Fruit fly (Drosophila melanogaster): ENCODE results near the gene CG10650.

CG10650 gene

DNA sequence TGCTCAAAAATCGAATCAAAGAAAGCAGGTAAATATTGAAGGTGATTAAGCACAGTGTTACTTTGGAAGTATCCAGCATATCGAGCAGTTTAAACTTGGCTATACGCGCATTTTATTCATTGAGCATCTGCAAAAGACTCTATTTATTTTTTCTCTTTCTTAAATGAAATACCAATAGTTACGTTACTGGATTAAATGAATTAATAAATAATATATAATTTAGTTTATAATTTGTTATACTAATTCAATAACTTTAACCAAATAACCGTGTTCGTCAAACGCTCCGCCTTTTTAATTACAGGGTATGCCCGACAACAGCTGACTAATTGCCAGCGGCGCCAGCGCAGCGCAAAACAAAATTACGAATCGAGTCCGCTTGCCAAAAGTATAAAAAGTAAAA, 28.9 kb downstream of the CG10650 start:
- peak; percentile 39 for TF ChIP-seq CG10209 (GFP tag; optimal IDR thresholded peaks at IDR 0.05)
- peak; percentile 65; the same call in 1 of the 2 replicates for TF ChIP-seq wdn (GFP tag; IDR thresholded peaks at IDR 0.05)
- 0 out of 2 replicates have a peak, but pooled peaks have one; percentile 31 for TF ChIP-seq CG6272 (GFP tag; IDR thresholded peaks at IDR 0.05)
- no peak for TF ChIP-seq Med (GFP tag)
- peak; percentile 11; the same call in 1 of the 3 replicates for TF ChIP-seq H15 (GFP tag; IDR thresholded peaks at IDR 0.05)
- TF ChIP-seq sima (GFP tag; optimal IDR thresholded peaks at IDR 0.05): no peak
- 0 out of 3 replicates have a peak, but pooled peaks have one; percentile 14 for TF ChIP-seq ken (GFP tag; IDR thresholded peaks at IDR 0.05)
- peak in 1 of 2 experiments; percentile 16 for TF ChIP-seq crp (GFP tag; optimal IDR thresholded peaks at IDR 0.05)
- peak; percentile 36 for TF ChIP-seq Nf-YC (tag; optimal IDR thresholded peaks at IDR 0.05)
- no peak for TF ChIP-seq sna (GFP tag; IDR thresholded peaks at IDR 0.05; ENCODE audit: partially characterized antibody)
- peak; percentile 62 for TF ChIP-seq grau (tag; optimal IDR thresholded peaks at IDR 0.05)
- TF ChIP-seq Adf1 (GFP tag; IDR thresholded peaks at IDR 0.05): peak; percentile 38
- TF ChIP-seq NfI (GFP tag; optimal IDR thresholded peaks at IDR 0.05): peak; percentile 37
- TF ChIP-seq CG14667 (GFP tag; IDR thresholded peaks at IDR 0.05): peak; percentile 29; the same call in 1 of the 2 replicates
- TF ChIP-seq CG13296 (GFP tag; optimal IDR thresholded peaks at IDR 0.05): peak; percentile 65
- TF ChIP-seq CG7839 (tag; optimal IDR thresholded peaks at IDR 0.05): peak; percentile 54
- TF ChIP-seq B-H1 (GFP tag; IDR thresholded peaks at IDR 0.05): 0 out of 3 replicates have a peak, but pooled peaks have one; percentile 20
- peak; percentile 65 for TF ChIP-seq CG15269 (tag; optimal IDR thresholded peaks at IDR 0.05)
- no peak for TF ChIP-seq CG10147 (GFP tag; optimal IDR thresholded peaks at IDR 0.05)
- peak; percentile 41 for TF ChIP-seq ind (GFP tag; optimal IDR thresholded peaks at IDR 0.05)
- TF ChIP-seq sob (GFP tag; IDR thresholded peaks at IDR 0.05): peak; percentile 56
- peak; percentile 24 for TF ChIP-seq CG13775 (GFP tag; optimal IDR thresholded peaks at IDR 0.05)
- TF ChIP-seq kay (GFP tag; optimal IDR thresholded peaks at IDR 0.05): no peak
- no peak for TF ChIP-seq org-1 (GFP tag; optimal IDR thresholded peaks at IDR 0.05)
- peak; percentile 3 for TF ChIP-seq CG4424 (GFP tag; optimal IDR thresholded peaks at IDR 0.05)
- peak; percentile 22 for TF ChIP-seq CG15514 (GFP tag; optimal IDR thresholded peaks at IDR 0.05)
- no peak for TF ChIP-seq onecut (GFP tag; IDR thresholded peaks at IDR 0.05)
- peak; percentile 45 for TF ChIP-seq fd3F (GFP tag; optimal IDR thresholded peaks at IDR 0.05)
- no peak for TF ChIP-seq NK7.1 (GFP tag; optimal IDR thresholded peaks at IDR 0.05)
- peak; percentile 56 for TF ChIP-seq CG17829 (tag; optimal IDR thresholded peaks at IDR 0.05)
- TF ChIP-seq CG14710 (tag; optimal IDR thresholded peaks at IDR 0.05): no peak
- peak; percentile 48 for TF ChIP-seq dmrt99B (tag; optimal IDR thresholded peaks at IDR 0.05)
- peak; percentile 40; the same call in 1 of the 2 replicates for TF ChIP-seq CG32772 (GFP tag; IDR thresholded peaks at IDR 0.05)
- peak; percentile 69 for TF ChIP-seq row (GFP tag; IDR thresholded peaks at IDR 0.05)
- TF ChIP-seq MTF-1 (GFP tag; optimal IDR thresholded peaks at IDR 0.05; ENCODE audit: borderline replicate concordance): no peak
- TF ChIP-seq Camta (GFP tag; optimal IDR thresholded peaks at IDR 0.05): no peak
- TF ChIP-seq z (GFP tag; IDR thresholded peaks at IDR 0.05): no peak
- no peak for TF ChIP-seq bbx (GFP tag; IDR thresholded peaks at IDR 0.05; ENCODE audit: partially characterized antibody)
- peak; percentile 36 for TF ChIP-seq CG12659 (GFP tag; optimal IDR thresholded peaks at IDR 0.05)
- peak; percentile 71 for TF ChIP-seq CG3281 (GFP tag; optimal IDR thresholded peaks at IDR 0.05)
- peak; percentile 31 for TF ChIP-seq sug (tag; optimal IDR thresholded peaks at IDR 0.05)
- no peak for TF ChIP-seq Asciz (GFP tag; optimal IDR thresholded peaks at IDR 0.05)
- no peak for TF ChIP-seq Lhr (GFP tag; optimal IDR thresholded peaks at IDR 0.05)
- TF ChIP-seq CG2116 (GFP tag; optimal IDR thresholded peaks at IDR 0.05): peak; percentile 25
- TF ChIP-seq E2f2 (GFP tag; IDR thresholded peaks at IDR 0.05): peak; percentile 33; the same call in 1 of the 2 replicates
- no peak for TF ChIP-seq CG10431 (GFP tag; optimal IDR thresholded peaks at IDR 0.05)
- TF ChIP-seq CG6813 (GFP tag; optimal IDR thresholded peaks at IDR 0.05): peak; percentile 34
- TF ChIP-seq stwl (tag; optimal IDR thresholded peaks at IDR 0.05): no peak
- peak; percentile 78 for TF ChIP-seq slbo (GFP tag; IDR thresholded peaks at IDR 0.05)
- TF ChIP-seq Taf1 (GFP tag; IDR thresholded peaks at IDR 0.05): peak; percentile 69

All from whole organism, embryonic.